Worm (Caenorhabditis elegans): ENCODE measurements around the gene K02E11.6.
"Not testable (repeated sequence)": the region's sequence is repeated elsewhere in the genome, so short reads cannot be mapped to it uniquely, and the experiment has no call there.

Gene K02E11.6

ce11 chrV:14268616-14269015 lies 20.0 kb downstream of the K02E11.6 start, which contains the start of gene F40G12.4:
F40G12.4 (minus strand) TSS chrV:14268716.
- TF ChIP-seq F33H1.4 (GFP tag; IDR thresholded peaks at IDR 0.05), result no peak
- TF ChIP-seq ceh-79 (tag; optimal IDR thresholded peaks at IDR 0.05), result no peak
- TF ChIP-seq F10E7.11 (tag; optimal IDR thresholded peaks at IDR 0.05), result no peak
- TF ChIP-seq nhr-90 (tag; optimal IDR thresholded peaks at IDR 0.05), result no peak
- no peak for TF ChIP-seq attf-5 (GFP tag; optimal IDR thresholded peaks at IDR 0.05)
- TF ChIP-seq gei-17 (GFP tag; optimal IDR thresholded peaks at IDR 0.05), result no peak

- TF ChIP-seq ama-1 (optimal IDR thresholded peaks at IDR 0.05) (no peak), ama-1 (GFP tag; optimal IDR thresholded peaks at IDR 0.05) (no peak), lin-35 (GFP tag; optimal IDR thresholded peaks at IDR 0.05) (no peak), B0035.1 (tag; optimal IDR thresholded peaks at IDR 0.05) (no peak), ceh-40 (GFP tag; IDR thresholded peaks at IDR 0.05) (no peak), nhr-179 (tag; optimal IDR thresholded peaks at IDR 0.05) (no peak), athp-1 (tag; optimal IDR thresholded peaks at IDR 0.05) (no peak), nhr-27 (tag; optimal IDR thresholded peaks at IDR 0.05) (no peak), snpc-4 (GFP tag; optimal IDR thresholded peaks at IDR 0.05) (no peak), snpc-4 (tag; optimal IDR thresholded peaks at IDR 0.05) (no peak), lsy-27 (tag; optimal IDR thresholded peaks at IDR 0.05; ENCODE audit: borderline replicate concordance, insufficient read depth) (no peak), D2030.7 (GFP tag; IDR thresholded peaks at IDR 0.05) (no peak), hlh-12 (tag; optimal IDR thresholded peaks at IDR 0.05) (no peak), attf-3 (GFP tag; conservative IDR thresholded peaks at IDR 0.05) (no peak), him-1 (tag; optimal IDR thresholded peaks at IDR 0.05) (no peak), ztf-22 (GFP tag; optimal IDR thresholded peaks at IDR 0.05) (no peak), dpff-1 (tag; optimal IDR thresholded peaks at IDR 0.05) (no peak), ceh-58 (GFP tag; IDR thresholded peaks at IDR 0.05) (no peak), snpc-1.3 (tag; optimal IDR thresholded peaks at IDR 0.05; ENCODE audit: insufficient read depth) (no peak), F39B2.1 (GFP tag; IDR thresholded peaks at IDR 0.05) (no peak), Y53F4B.3 (GFP tag; IDR thresholded peaks at IDR 0.05) (no peak), attf-6 (GFP tag; IDR thresholded peaks at IDR 0.05) (no peak)
Measured at ce11 chrV:14270729-14271128, 22.1 kb downstream of the K02E11.6 start, which contains the start of gene F40G12.5. F40G12.5 (minus strand) TSS chrV:14270829.

DNA sequence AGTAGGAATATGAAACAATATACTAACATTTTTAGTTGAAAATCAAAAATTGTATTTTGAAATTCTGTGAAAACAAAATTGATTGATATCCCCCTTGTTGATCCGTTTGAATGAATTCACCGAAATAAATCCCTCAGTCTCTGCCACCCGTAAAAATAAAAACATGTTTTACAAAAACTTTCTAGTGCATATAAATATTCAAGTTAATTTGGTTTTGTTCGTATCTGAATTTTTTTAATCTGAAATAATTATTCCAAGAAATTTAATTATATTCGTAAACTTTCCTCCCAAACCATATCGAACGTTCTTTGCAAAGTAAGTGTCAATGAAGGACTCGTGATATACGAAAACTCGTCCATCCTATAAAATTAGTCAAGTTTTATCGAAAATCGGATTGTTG lies 24.4 kb downstream of the K02E11.6 start, which contains the start of gene F40G12.6:
F40G12.6 (minus strand) TSS at position 101 of the 400 bp plus-strand sequence.
- no peak for TF ChIP-seq attf-6 (GFP tag; IDR thresholded peaks at IDR 0.05)

DNA sequence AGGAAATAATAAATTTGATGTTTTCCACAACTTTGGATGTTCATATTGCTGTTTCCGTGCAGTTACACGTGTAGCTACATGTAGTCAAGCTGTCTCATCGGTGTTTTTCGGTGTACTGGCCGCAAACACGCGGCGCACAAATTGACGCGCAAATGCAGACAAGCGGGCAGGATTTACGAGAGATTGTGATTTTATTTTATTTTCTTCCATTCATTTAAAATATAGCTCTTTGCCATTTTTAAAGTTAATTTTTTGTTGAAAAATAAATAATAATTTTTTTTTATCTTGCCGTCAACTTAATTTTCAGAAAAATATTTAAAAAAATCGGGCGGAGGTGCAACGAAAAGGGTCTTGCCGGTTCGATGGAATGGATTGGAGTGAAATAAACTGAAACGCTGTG lies 25.7 kb downstream of the K02E11.6 start, which contains the start of gene F40G12.7:
F40G12.7 (plus strand) TSS at position 301 of the 400 bp plus-strand sequence.
- TF ChIP-seq snpc-1.1 (tag; optimal IDR thresholded peaks at IDR 0.05; ENCODE audit: insufficient read depth); ztf-6 (GFP tag; IDR thresholded peaks at IDR 0.05); dox-1 (GFP tag; IDR thresholded peaks at IDR 0.05): not testable (repeated sequence)

ce11 chrV:14277456-14277855 lies 28.9 kb downstream of the K02E11.6 start:
- TF ChIP-seq lin-26 (GFP tag; IDR thresholded peaks at IDR 0.05) (peak; percentile 53; the same call in 1 of the 2 replicates), tbp1 (GFP tag; optimal IDR thresholded peaks at IDR 0.05) (peak; percentile 51), D2030.7 (GFP tag; IDR thresholded peaks at IDR 0.05) (peak; percentile 48), mcd-1 (GFP tag; IDR thresholded peaks at IDR 0.05) (peak; percentile 52), attf-6 (GFP tag; IDR thresholded peaks at IDR 0.05) (peak; percentile 87; the same call in 1 of the 2 replicates), F33H1.4 (GFP tag; IDR thresholded peaks at IDR 0.05) (peak; percentile 25; the same call in 1 of the 2 replicates), snpc-1.3 (tag; optimal IDR thresholded peaks at IDR 0.05; ENCODE audit: insufficient read depth) (peak; percentile 43), B0019.2 (GFP tag; conservative IDR thresholded peaks at IDR 0.05) (0 out of 2 replicates have a peak, but pooled peaks have one; percentile 19), snpc-1.1 (tag; optimal IDR thresholded peaks at IDR 0.05; ENCODE audit: insufficient read depth) (peak; percentile 90), madf-6 (GFP tag; IDR thresholded peaks at IDR 0.05) (peak; percentile 55), lsl-1 (GFP tag; optimal IDR thresholded peaks at IDR 0.05) (peak; percentile 19), snpc-4 (GFP tag; optimal IDR thresholded peaks at IDR 0.05) (peak; percentile 78), snpc-4 (tag; optimal IDR thresholded peaks at IDR 0.05) (peak; percentile 68 to 93 (median 85)), hsf-1 (GFP tag; IDR thresholded peaks at IDR 0.05) (0 out of 2 replicates have a peak, but pooled peaks have one; percentile 23), him-1 (tag; optimal IDR thresholded peaks at IDR 0.05) (peak; percentile 87)
